Fruit fly (Drosophila melanogaster) whole organism, pupa: ENCODE measurements around the gene PAPLA1.

Experiments
- CG10348 ChIP-seq: fragments of 200-800 bp; sonication (Bioruptor generic); IDR thresholded peaks from 2 replicates; pipeline ENCODE4 v1.3.6; 2022; ENCODE audit warnings: missing biosample characterization, missing genetic modification characterization
- D1 ChIP-seq: fragments of 200-800 bp; sonication (Bioruptor generic); optimal IDR thresholded peaks from 2 replicates; lab custom pipeline; 2018; ENCODE audit warnings: missing biosample characterization, mild to moderate bottlenecking, missing genetic modification characterization, moderate library complexity
- Ets98B ChIP-seq: fragments of 200-800 bp; sonication (Bioruptor generic); IDR thresholded peaks from 2 replicates; pipeline ENCODE4 v1.3.6; 2022; ENCODE audit warnings: missing biosample characterization, missing genetic modification characterization
- Pif1A ChIP-seq: fragments of 200-800 bp; sonication (Bioruptor generic); optimal IDR thresholded peaks from 3 replicates; lab custom pipeline; 2016; ENCODE audit warnings: missing biosample characterization, missing genetic modification characterization

dm6 chr2L:8196757-8197530 lies 37.5 kb upstream of the PAPLA1 start, which contains the start of the genes CG8475 and CG8460:
- TF ChIP-seq D1, result no peak
- TF ChIP-seq Ets98B, result no peak
- no peak for TF ChIP-seq CG10348 (GFP tag; lab: Robert Waterston, UW)
- no peak for TF ChIP-seq Pif1A (GFP tag; lab: Kevin White, UChicago)
